Worm (Caenorhabditis elegans) whole organism, young adult: ENCODE data around the gene ZK686.6.

Experiments
- C17E4.6 ChIP-seq: fragments of 200-800 bp; sonication (Bioruptor generic); IDR thresholded peaks from 2 replicates; pipeline ENCODE4 v1.3.6; 2022; ENCODE audit warnings: missing genetic modification reagents, missing genetic modification characterization, missing compliant biosample characterization
- F10E7.11 ChIP-seq: sonication (generic microtip); optimal IDR thresholded peaks from 2 replicates; lab custom pipeline; 2017; ENCODE audit warnings: mild to moderate bottlenecking, missing genetic modification characterization, moderate library complexity, missing compliant biosample characterization
- F37B4.10 ChIP-seq: fragments of 200-800 bp; sonication (Bioruptor generic); IDR thresholded peaks from 2 replicates; pipeline ENCODE4 v1.3.6; 2022; ENCODE audit warnings: missing genetic modification characterization, missing compliant biosample characterization
- K12H6.12 ChIP-seq: fragments of 200-800 bp; sonication (Bioruptor generic); optimal IDR thresholded peaks from 2 replicates; lab custom pipeline; 2018; ENCODE audit warnings: mild to moderate bottlenecking, missing genetic modification characterization, missing compliant biosample characterization
- T07F8.4 ChIP-seq: sonication (generic microtip); optimal IDR thresholded peaks from 2 replicates; lab custom pipeline; 2016; ENCODE audit warnings: mild to moderate bottlenecking, missing genetic modification characterization, moderate library complexity, missing compliant biosample characterization
- Y53F4B.3 ChIP-seq: fragments of 200-800 bp; sonication (Bioruptor generic); IDR thresholded peaks from 2 replicates; pipeline ENCODE4 v1.3.6; 2022; ENCODE audit warnings: missing genetic modification reagents, missing genetic modification characterization, missing compliant biosample characterization
- Y53G8AR.9 ChIP-seq: fragments of 200-800 bp; sonication (Bioruptor generic); conservative IDR thresholded peaks from 2 replicates; pipeline ENCODE4 v1.3.6; 2022; ENCODE audit warnings: missing genetic modification reagents, missing genetic modification characterization, missing compliant biosample characterization
- Y67H2A.10 ChIP-seq: fragments of 200-800 bp; sonication (Bioruptor generic); conservative IDR thresholded peaks from 2 replicates; pipeline ENCODE4 v1.3.6; 2022; ENCODE audit warnings: missing genetic modification reagents, missing genetic modification characterization, missing compliant biosample characterization
- ZK185.1 ChIP-seq: sonication (generic microtip); optimal IDR thresholded peaks from 2 replicates; lab custom pipeline; 2016; ENCODE audit warnings: mild to moderate bottlenecking, missing genetic modification characterization, missing compliant biosample characterization; ENCODE audit not compliant: poor library complexity, severe bottlenecking
- ama-1 ChIP-seq, 3 experiments: fragments of 150-350 bp in 1 of 3; sonication (generic microtip) in 2 of 3; optimal IDR thresholded peaks; 2 replicates each; lab custom pipeline; 2014 to 2018; ENCODE audit warnings: missing biosample characterization in 2 of 3, missing genetic modification characterization in 2 of 3, missing genetic modification reagents in 2 of 3
- atf-7 ChIP-seq: sonication (generic microtip); optimal IDR thresholded peaks from 2 replicates; lab custom pipeline; 2017; ENCODE audit warnings: mild to moderate bottlenecking, missing genetic modification characterization, missing compliant biosample characterization
- athp-1 ChIP-seq: sonication (generic microtip); optimal IDR thresholded peaks from 2 replicates; lab custom pipeline; 2017; ENCODE audit warnings: mild to moderate bottlenecking, missing genetic modification characterization, missing compliant biosample characterization
- attf-5 ChIP-seq: fragments of 200-800 bp; sonication (Bioruptor generic); optimal IDR thresholded peaks from 2 replicates; lab custom pipeline; 2018; ENCODE audit warnings: mild to moderate bottlenecking, missing genetic modification characterization, missing compliant biosample characterization
- cebp-1 ChIP-seq, 2 experiments: fragments of 200-800 bp in 1 of 2; sonication (Bioruptor generic) in 1 of 2; sonication (generic microtip) in 1 of 2; IDR thresholded peaks in 1 of 2; optimal IDR thresholded peaks in 1 of 2; 2 replicates each; pipeline versions ENCODE4 v1.3.6 to Lab custom; 2017 to 2022; ENCODE audit warnings: missing compliant biosample characterization in 2 of 2, missing genetic modification characterization in 2 of 2, mild to moderate bottlenecking in 1 of 2, missing genetic modification reagents in 1 of 2, moderate library complexity in 1 of 2
- ceh-100 ChIP-seq: fragments of 200-800 bp; sonication (Bioruptor generic); IDR thresholded peaks from 2 replicates; pipeline ENCODE4 v1.3.6; 2022; ENCODE audit warnings: missing genetic modification reagents, missing genetic modification characterization, missing compliant biosample characterization
- ceh-79 ChIP-seq: sonication (generic microtip); optimal IDR thresholded peaks from 2 replicates; lab custom pipeline; 2017; ENCODE audit warnings: mild to moderate bottlenecking, missing genetic modification characterization, missing compliant biosample characterization
- egl-18 ChIP-seq: fragments of 200-800 bp; sonication (Bioruptor generic); IDR thresholded peaks from 2 replicates; pipeline ENCODE4 v1.3.6; 2022; ENCODE audit warnings: missing genetic modification reagents, missing genetic modification characterization, missing compliant biosample characterization
- ekl-4 ChIP-seq: fragments of 200-800 bp; sonication (Bioruptor generic); IDR thresholded peaks from 2 replicates; pipeline ENCODE4 v1.3.6; 2022; ENCODE audit warnings: missing genetic modification reagents, missing genetic modification characterization, missing compliant biosample characterization
- hmg-1.2 ChIP-seq: fragments of 200-800 bp; sonication (Bioruptor generic); IDR thresholded peaks from 2 replicates; pipeline ENCODE4 v1.3.6; 2022; ENCODE audit warnings: missing genetic modification reagents, missing genetic modification characterization, missing compliant biosample characterization
- lag-1 ChIP-seq: fragments of 200-800 bp; sonication (Bioruptor generic); IDR thresholded peaks from 2 replicates; pipeline ENCODE4 v1.3.6; 2022; ENCODE audit warnings: missing genetic modification reagents, missing genetic modification characterization, missing compliant biosample characterization
- let-607 ChIP-seq, 2 experiments: fragments of 200-800 bp in 1 of 2; sonication (Bioruptor generic) in 1 of 2; sonication (generic microtip) in 1 of 2; optimal IDR thresholded peaks; 2 replicates each; lab custom pipeline; 2016 to 2018; ENCODE audit warnings: mild to moderate bottlenecking in 2 of 2, missing compliant biosample characterization in 2 of 2, missing genetic modification characterization in 2 of 2, moderate library complexity in 2 of 2, missing genotype in 1 of 2
- lin-54 ChIP-seq: fragments of 200-800 bp; sonication (Bioruptor generic); optimal IDR thresholded peaks from 2 replicates; lab custom pipeline; 2018; ENCODE audit warnings: mild to moderate bottlenecking, missing genetic modification characterization, missing compliant biosample characterization
- lsl-1 ChIP-seq: fragments of 200-800 bp; sonication (Bioruptor generic); optimal IDR thresholded peaks from 2 replicates; lab custom pipeline; 2018; ENCODE audit warnings: mild to moderate bottlenecking, missing genetic modification characterization, moderate library complexity, missing compliant biosample characterization
- madf-6 ChIP-seq: fragments of 200-800 bp; sonication (Bioruptor generic); IDR thresholded peaks from 2 replicates; pipeline ENCODE4 v1.3.6; 2022; ENCODE audit warnings: missing genetic modification reagents, missing genetic modification characterization, missing compliant biosample characterization
- nfya-1 ChIP-seq: sonication (generic microtip); optimal IDR thresholded peaks from 2 replicates; lab custom pipeline; 2017; ENCODE audit warnings: antibody characterized with exemption, missing compliant biosample characterization, missing genetic modification characterization, borderline replicate concordance; ENCODE audit not compliant: insufficient read depth
- nfyb-1 ChIP-seq: fragments of 200-800 bp; sonication (Bioruptor generic); IDR thresholded peaks from 2 replicates; pipeline ENCODE4 v1.3.6; 2022; ENCODE audit warnings: missing genetic modification reagents, missing genetic modification characterization, missing compliant biosample characterization
- nhr-80 ChIP-seq: sonication (generic microtip); optimal IDR thresholded peaks from 2 replicates; lab custom pipeline; 2016; ENCODE audit warnings: missing genetic modification characterization, missing compliant biosample characterization
- nhr-90 ChIP-seq: sonication (generic microtip); optimal IDR thresholded peaks from 2 replicates; lab custom pipeline; 2016; ENCODE audit warnings: missing genotype, mild to moderate bottlenecking, missing genetic modification characterization, missing compliant biosample characterization
- pbrm-1 ChIP-seq: fragments of 200-800 bp; sonication (Bioruptor generic); IDR thresholded peaks from 2 replicates; pipeline ENCODE4 v1.3.6; 2022; ENCODE audit warnings: missing genetic modification reagents, missing genetic modification characterization, missing compliant biosample characterization
- repo-1 ChIP-seq: sonication (generic microtip); optimal IDR thresholded peaks from 2 replicates; lab custom pipeline; 2017; ENCODE audit warnings: mild to moderate bottlenecking, missing genetic modification characterization, missing compliant biosample characterization
- sea-2 ChIP-seq: fragments of 200-800 bp; sonication (Bioruptor generic); IDR thresholded peaks from 2 replicates; pipeline ENCODE4 v1.3.6; 2022; ENCODE audit warnings: missing genetic modification characterization, missing compliant biosample characterization
- somi-1 ChIP-seq: fragments of 200-800 bp; sonication (Bioruptor generic); optimal IDR thresholded peaks from 2 replicates; lab custom pipeline; 2018; ENCODE audit warnings: mild to moderate bottlenecking, missing genetic modification characterization, missing compliant biosample characterization
- sptf-2 ChIP-seq: fragments of 200-800 bp; sonication (Bioruptor generic); optimal IDR thresholded peaks from 2 replicates; lab custom pipeline; 2018; ENCODE audit warnings: mild to moderate bottlenecking, missing genetic modification characterization, missing compliant biosample characterization
- tlf-1 ChIP-seq: fragments of 200-800 bp; sonication (Bioruptor generic); optimal IDR thresholded peaks from 2 replicates; lab custom pipeline; 2018; ENCODE audit warnings: mild to moderate bottlenecking, missing genetic modification characterization, missing compliant biosample characterization
- unc-62 ChIP-seq: fragments of 150-350 bp; optimal IDR thresholded peaks from 2 replicates; lab custom pipeline; 2014; ENCODE audit warnings: missing biosample characterization, missing genetic modification reagents, missing genetic modification characterization
- ztf-18 ChIP-seq: sonication (generic microtip); optimal IDR thresholded peaks from 2 replicates; lab custom pipeline; 2016; ENCODE audit warnings: missing genotype, mild to moderate bottlenecking, missing genetic modification characterization, missing compliant biosample characterization

The ZK686.6 gene

DNA sequence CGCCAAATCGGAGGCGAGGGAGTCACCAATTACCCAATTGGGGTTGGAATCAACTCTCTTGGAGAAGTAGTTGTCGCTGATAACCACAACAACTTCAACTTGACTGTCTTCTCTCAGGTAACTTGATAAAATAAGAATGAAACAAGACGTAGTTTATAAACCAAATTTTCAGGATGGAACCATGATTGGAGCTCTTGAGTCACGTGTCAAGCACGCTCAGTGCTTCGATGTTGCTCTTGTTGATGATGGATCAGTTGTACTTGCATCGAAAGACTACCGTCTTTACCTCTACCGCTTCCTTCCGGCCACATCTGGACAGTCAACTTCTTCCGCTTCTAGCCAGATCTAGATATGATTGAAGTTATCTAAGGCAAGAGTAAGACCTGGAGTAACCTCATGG is 36.8 kb downstream of the ZK686.6 start:
- TF ChIP-seq ztf-18 (tag; lab: Kevin White, UChicago) (no peak), madf-6 (GFP tag; lab: Robert Waterston, UW) (peak; percentile 16; the same call in 1 of the 2 replicates), athp-1 (tag; lab: Kevin White, UChicago) (no peak)
- TF ChIP-seq, all 124 proteins: peak for 1

DNA sequence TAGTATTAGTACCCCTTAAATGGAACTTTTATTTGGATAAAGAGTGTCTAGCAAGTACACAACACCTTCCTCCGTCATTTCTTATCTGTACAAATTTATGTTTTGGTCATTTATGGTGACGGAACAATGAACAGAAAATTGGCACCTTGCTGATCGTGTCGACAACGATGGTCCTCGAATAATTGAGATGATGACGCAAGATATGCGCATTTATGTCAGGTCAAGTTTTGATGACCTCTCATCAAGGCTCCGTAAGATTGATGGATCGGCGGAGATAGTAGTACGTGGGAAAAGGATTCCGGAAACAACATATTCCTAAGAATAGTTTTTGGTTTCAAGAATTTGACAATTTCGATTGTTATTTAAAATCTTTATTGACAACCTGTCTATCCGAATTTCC is 38.7 kb downstream of the ZK686.6 start:
- no peak for TF ChIP-seq attf-5 (GFP tag; lab: Kevin White, UChicago)
- TF ChIP-seq nfya-1, result no peak
- peak; percentile 40 for TF ChIP-seq unc-62 (GFP tag; lab: Kevin White, UChicago)
- TF ChIP-seq hmg-1.2 (GFP tag; lab: Robert Waterston, UW), result no peak
- no peak for TF ChIP-seq nhr-90
- no peak for TF ChIP-seq atf-7 (tag; lab: Kevin White, UChicago)
- no peak for TF ChIP-seq K12H6.12 (tag; lab: Kevin White, UChicago)

DNA sequence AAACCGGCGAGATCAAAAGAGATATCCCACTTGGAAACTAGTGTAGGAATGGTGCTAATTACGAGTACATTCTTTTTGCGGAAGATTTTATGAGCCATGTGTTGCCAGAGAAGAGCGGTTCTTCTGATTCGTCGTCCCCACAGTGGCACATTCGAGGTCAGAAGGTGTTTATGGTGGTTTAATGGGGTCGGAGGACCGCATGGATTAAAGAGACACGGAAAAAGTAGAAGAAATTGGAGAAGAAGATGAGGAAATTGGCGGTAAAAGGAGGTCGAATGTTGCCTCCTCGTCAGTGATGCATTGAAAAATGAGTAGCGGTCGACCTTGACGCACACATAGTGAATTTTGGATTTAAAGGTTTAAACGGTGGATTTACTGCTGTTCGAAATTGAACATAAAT is 39.2 kb downstream of the ZK686.6 start:
- TF ChIP-seq ceh-79 (tag; lab: Kevin White, UChicago) (no peak), somi-1 (GFP tag; lab: Kevin White, UChicago) (no peak), sea-2 (GFP tag; lab: Robert Waterston, UW) (no peak), T07F8.4 (tag; lab: Kevin White, UChicago) (no peak), C17E4.6 (GFP tag; lab: Robert Waterston, UW) (no peak), cebp-1 (GFP tag; IDR thresholded peaks at IDR 0.05; lab: Robert Waterston, UW) (peak; percentile 34; the same call in 1 of the 2 replicates), cebp-1 (tag; optimal IDR thresholded peaks at IDR 0.05; lab: Kevin White, UChicago) (no peak), Y53F4B.3 (no peak), lin-54 (peak; percentile 10), repo-1 (peak; percentile 30), ceh-100 (GFP tag; lab: Robert Waterston, UW) (no peak), Y67H2A.10 (GFP tag; lab: Robert Waterston, UW) (no peak), F37B4.10 (no peak), F10E7.11 (no peak), pbrm-1 (GFP tag; lab: Robert Waterston, UW) (no peak)

- TF ChIP-seq ama-1 (optimal IDR thresholded peaks at IDR 0.05; lab: Kevin White, UChicago) (no peak), ama-1 (GFP tag; optimal IDR thresholded peaks at IDR 0.05; lab: Kevin White, UChicago) (no peak), Y53G8AR.9 (GFP tag; lab: Robert Waterston, UW) (0 out of 2 replicates have a peak, but pooled peaks have one; percentile 10), ekl-4 (GFP tag; lab: Robert Waterston, UW) (peak; percentile 29; the same call in 1 of the 2 replicates), nfyb-1 (GFP tag; lab: Robert Waterston, UW) (0 out of 2 replicates have a peak, but pooled peaks have one; percentile 41)
Measured at ce11 chrIII:7731085-7731484, 41.7 kb downstream of the ZK686.6 start.

DNA sequence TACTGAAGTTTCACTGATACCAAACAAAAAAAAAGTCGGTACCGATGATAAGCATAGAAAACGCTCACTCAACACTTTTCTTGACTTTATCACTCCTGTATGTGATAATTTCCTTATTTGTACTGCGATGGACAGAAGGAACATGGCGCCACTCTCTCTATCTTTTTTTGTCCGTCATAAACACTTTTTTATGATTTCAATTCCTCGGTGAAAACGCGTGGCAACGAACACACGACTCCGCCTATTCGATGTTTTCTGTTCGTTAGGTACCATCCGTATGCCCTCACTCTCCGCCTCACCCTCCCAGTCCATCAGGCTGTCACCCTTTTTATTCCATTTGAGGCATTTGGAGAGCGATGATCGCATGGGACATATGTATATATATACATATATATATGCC is 42.5 kb downstream of the ZK686.6 start:
- peak; percentile 2 for TF ChIP-seq attf-5 (GFP tag; lab: Kevin White, UChicago)
- TF ChIP-seq nhr-80 (tag; lab: Kevin White, UChicago), result peak; percentile 93
- no peak for TF ChIP-seq lag-1 (GFP tag; lab: Robert Waterston, UW)
- peak; percentile 51 for TF ChIP-seq ZK185.1 (tag; lab: Kevin White, UChicago)
- TF ChIP-seq lsl-1 (GFP tag; lab: Kevin White, UChicago), result no peak
- 0 out of 2 replicates have a peak, but pooled peaks have one; percentile 31 for TF ChIP-seq egl-18 (GFP tag; lab: Robert Waterston, UW)
- peak; percentile 14 to 67 for TF ChIP-seq let-607 (tag; optimal IDR thresholded peaks at IDR 0.05; lab: Kevin White, UChicago)
- no peak for TF ChIP-seq sptf-2 (GFP tag; lab: Kevin White, UChicago)
- peak; percentile 25 for TF ChIP-seq tlf-1 (GFP tag; lab: Kevin White, UChicago)
- peak; percentile 57; the same call in 1 of the 2 replicates for TF ChIP-seq nfyb-1 (GFP tag; lab: Robert Waterston, UW)
